Worm (Caenorhabditis elegans) whole organism, young adult: Measurements from ENCODE around the gene F13D12.10.

Experiments used
- B0035.1 ChIP-seq: sonication (generic microtip); optimal IDR thresholded peaks from 2 replicates; lab custom pipeline; 2016; ENCODE audit warnings: missing genetic modification characterization, mild to moderate bottlenecking, missing compliant biosample characterization, missing genotype, missing genetic modification reagents
- F37B4.10 ChIP-seq: fragments of 200-800 bp; sonication (Bioruptor generic); IDR thresholded peaks from 2 replicates; pipeline ENCODE4 v1.3.6; 2022; ENCODE audit warnings: missing genetic modification characterization, missing compliant biosample characterization
- K12H6.12 ChIP-seq: fragments of 200-800 bp; sonication (Bioruptor generic); optimal IDR thresholded peaks from 2 replicates; lab custom pipeline; 2018; ENCODE audit warnings: mild to moderate bottlenecking, missing genetic modification characterization, missing compliant biosample characterization
- Y53G8AR.9 ChIP-seq: fragments of 200-800 bp; sonication (Bioruptor generic); conservative IDR thresholded peaks from 2 replicates; pipeline ENCODE4 v1.3.6; 2022; ENCODE audit warnings: missing genetic modification reagents, missing genetic modification characterization, missing compliant biosample characterization
- Y95B8A.8 ChIP-seq: fragments of 200-800 bp; sonication (Bioruptor generic); IDR thresholded peaks from 2 replicates; pipeline ENCODE4 v1.3.6; 2022; ENCODE audit warnings: missing genetic modification reagents, missing genetic modification characterization, missing compliant biosample characterization
- ZK185.1 ChIP-seq: sonication (generic microtip); optimal IDR thresholded peaks from 2 replicates; lab custom pipeline; 2016; ENCODE audit warnings: mild to moderate bottlenecking, missing genetic modification characterization, missing compliant biosample characterization; ENCODE audit not compliant: poor library complexity, severe bottlenecking
- akir-1 ChIP-seq: fragments of 200-800 bp; sonication (Bioruptor generic); optimal IDR thresholded peaks from 2 replicates; lab custom pipeline; 2018; ENCODE audit warnings: mild to moderate bottlenecking, missing genetic modification characterization, moderate library complexity, missing compliant biosample characterization
- aptf-3 ChIP-seq: fragments of 200-800 bp; sonication (Bioruptor generic); IDR thresholded peaks from 2 replicates; pipeline ENCODE4 v1.3.6; 2022; ENCODE audit warnings: missing genetic modification characterization, missing compliant biosample characterization
- atf-7 ChIP-seq: sonication (generic microtip); optimal IDR thresholded peaks from 2 replicates; lab custom pipeline; 2017; ENCODE audit warnings: mild to moderate bottlenecking, missing genetic modification characterization, missing compliant biosample characterization
- attf-5 ChIP-seq: fragments of 200-800 bp; sonication (Bioruptor generic); optimal IDR thresholded peaks from 2 replicates; lab custom pipeline; 2018; ENCODE audit warnings: mild to moderate bottlenecking, missing genetic modification characterization, missing compliant biosample characterization
- cebp-2 ChIP-seq: fragments of 200-800 bp; sonication (Bioruptor generic); IDR thresholded peaks from 2 replicates; pipeline ENCODE4 v1.3.6; 2022; ENCODE audit warnings: missing genetic modification characterization, missing compliant biosample characterization
- dpff-1 ChIP-seq: sonication (generic microtip); optimal IDR thresholded peaks from 2 replicates; lab custom pipeline; 2017; ENCODE audit warnings: mild to moderate bottlenecking, missing genetic modification characterization, missing compliant biosample characterization
- dpl-1 ChIP-seq: fragments of 150-350 bp; optimal IDR thresholded peaks from 2 replicates; lab custom pipeline; 2014; ENCODE audit warnings: missing biosample characterization, missing genetic modification reagents, missing genetic modification characterization
- efl-1 ChIP-seq: fragments of 150-350 bp; optimal IDR thresholded peaks from 2 replicates; lab custom pipeline; 2014; ENCODE audit warnings: missing biosample characterization, missing genetic modification reagents, missing genetic modification characterization
- egrh-3 ChIP-seq: fragments of 200-800 bp; sonication (Bioruptor generic); IDR thresholded peaks from 2 replicates; pipeline ENCODE4 v1.3.6; 2022; ENCODE audit warnings: missing genetic modification reagents, missing genetic modification characterization, missing compliant biosample characterization
- ekl-4 ChIP-seq: fragments of 200-800 bp; sonication (Bioruptor generic); IDR thresholded peaks from 2 replicates; pipeline ENCODE4 v1.3.6; 2022; ENCODE audit warnings: missing genetic modification reagents, missing genetic modification characterization, missing compliant biosample characterization
- gei-17 ChIP-seq: fragments of 200-800 bp; sonication (Bioruptor generic); optimal IDR thresholded peaks from 2 replicates; lab custom pipeline; 2018; ENCODE audit warnings: mild to moderate bottlenecking, missing genetic modification characterization, missing compliant biosample characterization
- hlh-26 ChIP-seq: fragments of 200-800 bp; sonication (Bioruptor generic); conservative IDR thresholded peaks from 2 replicates; pipeline ENCODE4 v1.3.6; 2022; ENCODE audit warnings: missing genetic modification reagents, missing genetic modification characterization, missing compliant biosample characterization
- hmg-20 ChIP-seq: fragments of 200-800 bp; sonication (Bioruptor generic); IDR thresholded peaks from 2 replicates; pipeline ENCODE4 v1.3.6; 2022; ENCODE audit warnings: missing genetic modification reagents, missing genetic modification characterization, missing compliant biosample characterization
- hsf-1 ChIP-seq: fragments of 200-800 bp; sonication (Bioruptor generic); IDR thresholded peaks from 2 replicates; pipeline ENCODE4 v1.3.6; 2022; ENCODE audit warnings: missing genetic modification reagents, missing genetic modification characterization, missing compliant biosample characterization
- lin-26 ChIP-seq: fragments of 200-800 bp; sonication (Bioruptor generic); IDR thresholded peaks from 2 replicates; pipeline ENCODE4 v1.3.6; 2022; ENCODE audit warnings: missing genetic modification reagents, missing genetic modification characterization, missing compliant biosample characterization
- lin-40 ChIP-seq: sonication (generic microtip); optimal IDR thresholded peaks from 2 replicates; lab custom pipeline; 2016; ENCODE audit warnings: missing genetic modification characterization, mild to moderate bottlenecking, missing compliant biosample characterization, missing genotype, missing genetic modification reagents
- lin-54 ChIP-seq: fragments of 200-800 bp; sonication (Bioruptor generic); optimal IDR thresholded peaks from 2 replicates; lab custom pipeline; 2018; ENCODE audit warnings: mild to moderate bottlenecking, missing genetic modification characterization, missing compliant biosample characterization
- lir-1 ChIP-seq: fragments of 200-800 bp; sonication (Bioruptor generic); conservative IDR thresholded peaks from 2 replicates; pipeline ENCODE4 v1.3.6; 2022; ENCODE audit warnings: missing genetic modification reagents, missing genetic modification characterization, missing compliant biosample characterization
- lsy-27 ChIP-seq: sonication (generic microtip); optimal IDR thresholded peaks from 2 replicates; lab custom pipeline; 2017; ENCODE audit warnings: missing genetic modification characterization, mild to moderate bottlenecking, missing compliant biosample characterization, antibody characterized with exemption, missing genotype, borderline replicate concordance; ENCODE audit not compliant: insufficient read depth
- mes-4 ChIP-seq: sonication (generic microtip); optimal IDR thresholded peaks from 2 replicates; lab custom pipeline; 2016; ENCODE audit warnings: missing genotype, missing genetic modification characterization, missing compliant biosample characterization
- nhr-27 ChIP-seq: fragments of 200-800 bp; sonication (Bioruptor generic); optimal IDR thresholded peaks from 2 replicates; lab custom pipeline; 2018; ENCODE audit warnings: mild to moderate bottlenecking, missing genetic modification characterization, moderate library complexity, missing compliant biosample characterization
- nhr-80 ChIP-seq: sonication (generic microtip); optimal IDR thresholded peaks from 2 replicates; lab custom pipeline; 2016; ENCODE audit warnings: missing genetic modification characterization, missing compliant biosample characterization
- snpc-1.1 ChIP-seq: sonication (generic microtip); optimal IDR thresholded peaks from 2 replicates; lab custom pipeline; 2017; ENCODE audit warnings: missing genetic modification characterization, mild to moderate bottlenecking, missing compliant biosample characterization, antibody characterized with exemption, moderate library complexity, missing genotype, missing genetic modification reagents; ENCODE audit not compliant: insufficient read depth
- snpc-1.3 ChIP-seq: sonication (generic microtip); optimal IDR thresholded peaks from 2 replicates; lab custom pipeline; 2017; ENCODE audit warnings: missing genetic modification characterization, mild to moderate bottlenecking, missing compliant biosample characterization, antibody characterized with exemption, moderate library complexity, missing genotype, missing genetic modification reagents; ENCODE audit not compliant: insufficient read depth
- snpc-3.4 ChIP-seq: sonication (generic microtip); optimal IDR thresholded peaks from 2 replicates; lab custom pipeline; 2017; ENCODE audit warnings: missing genetic modification characterization, mild to moderate bottlenecking, missing compliant biosample characterization, antibody characterized with exemption, moderate library complexity, missing genotype, missing genetic modification reagents
- snpc-4 ChIP-seq, 5 experiments: fragments of 150-350 bp in 1 of 5; sonication (generic microtip) in 4 of 5; optimal IDR thresholded peaks; 2 replicates each; lab custom pipeline; 2014 to 2018; ENCODE audit warnings: missing genetic modification characterization in 5 of 5, missing biosample characterization in 3 of 5, antibody characterized with exemption in 2 of 5, mild to moderate bottlenecking in 2 of 5, missing compliant biosample characterization in 2 of 5, missing genotype in 2 of 5, moderate library complexity in 2 of 5, missing genetic modification reagents in 1 of 5
- somi-1 ChIP-seq: fragments of 200-800 bp; sonication (Bioruptor generic); optimal IDR thresholded peaks from 2 replicates; lab custom pipeline; 2018; ENCODE audit warnings: mild to moderate bottlenecking, missing genetic modification characterization, missing compliant biosample characterization
- sptf-2 ChIP-seq: fragments of 200-800 bp; sonication (Bioruptor generic); optimal IDR thresholded peaks from 2 replicates; lab custom pipeline; 2018; ENCODE audit warnings: mild to moderate bottlenecking, missing genetic modification characterization, missing compliant biosample characterization
- zfh-2 ChIP-seq: fragments of 200-800 bp; sonication (Bioruptor generic); conservative IDR thresholded peaks from 2 replicates; pipeline ENCODE4 v1.3.6; 2022; ENCODE audit warnings: missing genetic modification reagents, missing genetic modification characterization, missing compliant biosample characterization
- zim-3 ChIP-seq: sonication (generic microtip); optimal IDR thresholded peaks from 2 replicates; lab custom pipeline; 2017; ENCODE audit warnings: mild to moderate bottlenecking, missing genetic modification characterization, moderate library complexity, missing compliant biosample characterization
- ztf-18 ChIP-seq: sonication (generic microtip); optimal IDR thresholded peaks from 2 replicates; lab custom pipeline; 2016; ENCODE audit warnings: missing genotype, mild to moderate bottlenecking, missing genetic modification characterization, missing compliant biosample characterization
- ztf-26 ChIP-seq: sonication (generic microtip); optimal IDR thresholded peaks from 2 replicates; lab custom pipeline; 2017; ENCODE audit warnings: missing genetic modification characterization, missing compliant biosample characterization
- ztf-28 ChIP-seq: fragments of 200-800 bp; sonication (Bioruptor generic); IDR thresholded peaks from 2 replicates; pipeline ENCODE4 v1.3.6; 2022; ENCODE audit warnings: missing genetic modification reagents, missing genetic modification characterization, missing compliant biosample characterization
- ztf-6 ChIP-seq: fragments of 200-800 bp; sonication (Bioruptor generic); IDR thresholded peaks from 2 replicates; pipeline ENCODE4 v1.3.6; 2022; ENCODE audit warnings: missing genetic modification reagents, missing genetic modification characterization, missing compliant biosample characterization

Gene F13D12.10

DNA sequence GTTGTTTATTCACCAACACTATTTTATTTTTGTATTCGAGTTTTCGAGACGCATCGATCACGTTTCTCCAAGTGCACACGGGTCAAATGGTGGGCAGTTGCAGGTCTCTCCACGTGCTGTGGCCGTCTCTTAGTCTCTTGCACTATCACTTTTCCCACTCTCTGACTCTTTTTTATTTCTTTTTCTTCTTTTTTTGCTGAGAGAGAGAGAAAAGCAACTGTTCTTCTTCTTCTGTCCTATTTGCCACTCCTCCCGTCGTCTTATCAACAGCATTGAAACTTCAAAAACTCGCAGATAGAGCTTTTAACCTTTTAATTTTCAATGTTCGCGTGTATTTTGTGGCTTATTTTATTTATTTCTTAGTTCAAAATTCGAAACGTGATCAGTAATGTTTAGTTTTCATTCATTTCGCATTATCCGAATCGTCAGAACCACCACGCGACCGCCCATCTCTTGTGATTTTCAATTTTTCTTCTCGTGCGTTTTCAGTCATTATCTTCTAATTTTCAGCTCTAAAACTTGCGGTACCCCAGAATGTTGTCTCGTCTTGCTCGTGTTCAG, 15.0 kb downstream of the F13D12.10 start, which contains the start of gene alh-8 (continued):
- TF ChIP-seq lin-26 (0 out of 2 replicates have a peak, but pooled peaks have one; percentile 40), lin-40 (peak; percentile 25), snpc-3.4 (tag; lab: Kevin White, UChicago) (peak; percentile 3), attf-5 (peak; percentile 48), gei-17 (GFP tag; lab: Kevin White, UChicago) (peak; percentile 30), atf-7 (tag; lab: Kevin White, UChicago) (peak; percentile 61), Y53G8AR.9 (GFP tag; lab: Robert Waterston, UW) (peak; percentile 33; the same call in 1 of the 2 replicates), Y95B8A.8 (GFP tag; lab: Robert Waterston, UW) (0 out of 2 replicates have a peak, but pooled peaks have one; percentile 43), lir-1 (GFP tag; lab: Robert Waterston, UW) (0 out of 2 replicates have a peak, but pooled peaks have one; percentile 30), akir-1 (GFP tag; lab: Kevin White, UChicago) (no peak), snpc-4 (GFP tag; optimal IDR thresholded peaks at IDR 0.05; lab: Kevin White, UChicago) (no peak), snpc-4 (tag; optimal IDR thresholded peaks at IDR 0.05; lab: Kevin White, UChicago) (peak in 1 of 4 experiments; percentile 24), ztf-28 (GFP tag; lab: Robert Waterston, UW) (no peak), ekl-4 (GFP tag; lab: Robert Waterston, UW) (peak; percentile 63), nhr-27 (no peak), zfh-2 (GFP tag; lab: Robert Waterston, UW) (no peak), ZK185.1 (tag; lab: Kevin White, UChicago) (peak; percentile 40)

DNA sequence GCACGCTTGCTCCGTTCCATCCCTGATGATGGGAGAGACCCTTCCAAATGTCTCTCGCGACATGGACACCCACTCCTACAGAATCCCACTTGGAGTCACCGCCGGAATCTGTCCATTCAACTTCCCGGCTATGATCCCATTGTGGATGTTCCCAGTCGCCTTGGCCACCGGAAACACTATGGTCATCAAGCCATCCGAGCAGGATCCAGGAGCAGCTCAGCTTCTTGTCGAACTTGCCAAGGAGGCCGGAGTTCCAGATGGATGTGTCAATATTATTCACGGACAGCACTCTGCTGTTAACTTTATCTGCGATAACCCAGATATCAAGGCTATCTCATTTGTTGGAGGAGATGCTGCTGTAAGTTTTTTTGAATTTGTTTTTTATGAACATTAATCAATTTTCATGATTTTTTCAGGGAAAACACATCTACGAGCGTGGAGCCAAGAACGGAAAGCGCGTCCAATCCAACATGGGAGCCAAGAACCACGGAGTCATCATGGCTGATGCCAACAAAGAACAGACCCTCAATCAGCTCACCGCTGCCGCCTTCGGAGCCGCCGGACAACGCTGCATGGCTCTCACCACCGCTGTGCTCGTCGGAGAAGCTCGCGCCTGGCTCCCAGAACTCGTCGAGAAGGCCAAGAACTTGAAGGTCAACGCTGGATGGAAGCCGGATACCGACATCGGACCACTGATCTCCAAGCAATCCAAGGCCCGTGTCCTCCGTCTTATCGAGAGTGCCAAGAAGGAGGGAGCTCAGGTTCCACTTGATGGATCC, 16.3 kb downstream of the F13D12.10 start:
- TF ChIP-seq lin-26, result 0 out of 2 replicates have a peak, but pooled peaks have one; percentile 25
- 0 out of 2 replicates have a peak, but pooled peaks have one; percentile 14 for TF ChIP-seq cebp-2 (GFP tag; lab: Robert Waterston, UW)
- TF ChIP-seq egrh-3 (GFP tag; lab: Robert Waterston, UW), result peak; percentile 84; the same call in 1 of the 2 replicates
- TF ChIP-seq snpc-1.3, result no peak
- peak; percentile 77; the same call in 1 of the 2 replicates for TF ChIP-seq F37B4.10 (GFP tag; lab: Robert Waterston, UW)
- TF ChIP-seq lin-54 (GFP tag; lab: Kevin White, UChicago), result no peak

- TF ChIP-seq nhr-80 (tag; lab: Kevin White, UChicago) (peak; percentile 62), zim-3 (tag; lab: Kevin White, UChicago) (no peak), efl-1 (GFP tag; lab: Kevin White, UChicago) (no peak), cebp-2 (GFP tag; lab: Robert Waterston, UW) (no peak), somi-1 (GFP tag; lab: Kevin White, UChicago) (no peak), hlh-26 (no peak), dpff-1 (tag; lab: Kevin White, UChicago) (no peak), Y53G8AR.9 (GFP tag; lab: Robert Waterston, UW) (peak; percentile 92; the same call in 1 of the 2 replicates), snpc-1.1 (tag; lab: Kevin White, UChicago) (no peak), lsy-27 (tag; lab: Kevin White, UChicago) (no peak), dpl-1 (GFP tag; lab: Kevin White, UChicago) (no peak), aptf-3 (GFP tag; lab: Robert Waterston, UW) (no peak), snpc-4 (GFP tag; optimal IDR thresholded peaks at IDR 0.05; lab: Kevin White, UChicago) (no peak), snpc-4 (tag; optimal IDR thresholded peaks at IDR 0.05; lab: Kevin White, UChicago) (peak in 1 of 4 experiments; percentile 13), F37B4.10 (GFP tag; lab: Robert Waterston, UW) (no peak), sptf-2 (GFP tag; lab: Kevin White, UChicago) (no peak), ztf-18 (peak; percentile 27), hmg-20 (no peak), ztf-6 (no peak), B0035.1 (no peak), ZK185.1 (tag; lab: Kevin White, UChicago) (peak; percentile 59), hsf-1 (GFP tag; lab: Robert Waterston, UW) (no peak), gei-17 (GFP tag; lab: Kevin White, UChicago) (peak; percentile 67), ztf-26 (peak; percentile 49), mes-4 (no peak), K12H6.12 (tag; lab: Kevin White, UChicago) (peak; percentile 6)
Measured at ce11 chrII:11731174-11731724, 17.6 kb downstream of the F13D12.10 start.
